Worm (Caenorhabditis elegans) whole organism, young adult: Measurements from ENCODE around the gene K05F6.12.

ENCODE experiments used
- B0261.1 ChIP-seq: sonication (generic microtip); optimal IDR thresholded peaks from 2 replicates; lab custom pipeline; 2016; ENCODE audit warnings: mild to moderate bottlenecking, missing genetic modification characterization, moderate library complexity, missing compliant biosample characterization
- B0336.3 ChIP-seq: fragments of 200-800 bp; sonication (Bioruptor generic); IDR thresholded peaks from 2 replicates; pipeline ENCODE4 v1.3.6; 2022; ENCODE audit warnings: missing genetic modification characterization, missing compliant biosample characterization
- D2030.7 ChIP-seq: fragments of 200-800 bp; sonication (Bioruptor generic); IDR thresholded peaks from 2 replicates; pipeline ENCODE4 v1.3.6; 2022; ENCODE audit warnings: missing genetic modification reagents, missing genetic modification characterization, missing compliant biosample characterization
- F37B4.10 ChIP-seq: fragments of 200-800 bp; sonication (Bioruptor generic); IDR thresholded peaks from 2 replicates; pipeline ENCODE4 v1.3.6; 2022; ENCODE audit warnings: missing genetic modification characterization, missing compliant biosample characterization
- F55B11.4 ChIP-seq: sonication (generic microtip); optimal IDR thresholded peaks from 2 replicates; lab custom pipeline; 2016; ENCODE audit warnings: missing compliant biosample characterization, missing genetic modification characterization, borderline replicate concordance; ENCODE audit not compliant: insufficient read depth
- K11D2.4 ChIP-seq: fragments of 200-800 bp; sonication (Bioruptor generic); IDR thresholded peaks from 2 replicates; pipeline ENCODE4 v1.3.6; 2022; ENCODE audit warnings: missing genetic modification reagents, missing genetic modification characterization, missing compliant biosample characterization
- T07F8.4 ChIP-seq: sonication (generic microtip); optimal IDR thresholded peaks from 2 replicates; lab custom pipeline; 2016; ENCODE audit warnings: mild to moderate bottlenecking, missing genetic modification characterization, moderate library complexity, missing compliant biosample characterization
- Y53G8AR.9 ChIP-seq: fragments of 200-800 bp; sonication (Bioruptor generic); conservative IDR thresholded peaks from 2 replicates; pipeline ENCODE4 v1.3.6; 2022; ENCODE audit warnings: missing genetic modification reagents, missing genetic modification characterization, missing compliant biosample characterization
- ZK185.1 ChIP-seq: sonication (generic microtip); optimal IDR thresholded peaks from 2 replicates; lab custom pipeline; 2016; ENCODE audit warnings: mild to moderate bottlenecking, missing genetic modification characterization, missing compliant biosample characterization; ENCODE audit not compliant: poor library complexity, severe bottlenecking
- atf-7 ChIP-seq: sonication (generic microtip); optimal IDR thresholded peaks from 2 replicates; lab custom pipeline; 2017; ENCODE audit warnings: mild to moderate bottlenecking, missing genetic modification characterization, missing compliant biosample characterization
- athp-1 ChIP-seq: sonication (generic microtip); optimal IDR thresholded peaks from 2 replicates; lab custom pipeline; 2017; ENCODE audit warnings: mild to moderate bottlenecking, missing genetic modification characterization, missing compliant biosample characterization
- attf-6 ChIP-seq: fragments of 200-800 bp; sonication (Bioruptor generic); IDR thresholded peaks from 2 replicates; pipeline ENCODE4 v1.3.6; 2022; ENCODE audit warnings: missing genetic modification reagents, missing genetic modification characterization, missing compliant biosample characterization
- ccch-3 ChIP-seq: fragments of 200-800 bp; sonication (Bioruptor generic); optimal IDR thresholded peaks from 2 replicates; lab custom pipeline; 2018; ENCODE audit warnings: mild to moderate bottlenecking, missing genetic modification characterization, missing compliant biosample characterization
- cebp-1 ChIP-seq, 2 experiments: fragments of 200-800 bp in 1 of 2; sonication (Bioruptor generic) in 1 of 2; sonication (generic microtip) in 1 of 2; IDR thresholded peaks in 1 of 2; optimal IDR thresholded peaks in 1 of 2; 2 replicates each; pipeline versions ENCODE4 v1.3.6 to Lab custom; 2017 to 2022; ENCODE audit warnings: missing compliant biosample characterization in 2 of 2, missing genetic modification characterization in 2 of 2, mild to moderate bottlenecking in 1 of 2, missing genetic modification reagents in 1 of 2, moderate library complexity in 1 of 2
- ceh-27 ChIP-seq: fragments of 200-800 bp; sonication (Bioruptor generic); optimal IDR thresholded peaks from 2 replicates; lab custom pipeline; 2018; ENCODE audit warnings: mild to moderate bottlenecking, missing genetic modification characterization, moderate library complexity, missing compliant biosample characterization
- ceh-79 ChIP-seq: sonication (generic microtip); optimal IDR thresholded peaks from 2 replicates; lab custom pipeline; 2017; ENCODE audit warnings: mild to moderate bottlenecking, missing genetic modification characterization, missing compliant biosample characterization
- chd-7 ChIP-seq: sonication (generic microtip); optimal IDR thresholded peaks from 2 replicates; lab custom pipeline; 2016; ENCODE audit warnings: mild to moderate bottlenecking, missing genetic modification characterization, moderate library complexity, missing compliant biosample characterization
- dpff-1 ChIP-seq: sonication (generic microtip); optimal IDR thresholded peaks from 2 replicates; lab custom pipeline; 2017; ENCODE audit warnings: mild to moderate bottlenecking, missing genetic modification characterization, missing compliant biosample characterization
- dpl-1 ChIP-seq: fragments of 150-350 bp; optimal IDR thresholded peaks from 2 replicates; lab custom pipeline; 2014; ENCODE audit warnings: missing biosample characterization, missing genetic modification reagents, missing genetic modification characterization
- efl-1 ChIP-seq: fragments of 150-350 bp; optimal IDR thresholded peaks from 2 replicates; lab custom pipeline; 2014; ENCODE audit warnings: missing biosample characterization, missing genetic modification reagents, missing genetic modification characterization
- egrh-3 ChIP-seq: fragments of 200-800 bp; sonication (Bioruptor generic); IDR thresholded peaks from 2 replicates; pipeline ENCODE4 v1.3.6; 2022; ENCODE audit warnings: missing genetic modification reagents, missing genetic modification characterization, missing compliant biosample characterization
- him-1 ChIP-seq: sonication (generic microtip); optimal IDR thresholded peaks from 2 replicates; lab custom pipeline; 2016; ENCODE audit warnings: missing genotype, missing genetic modification reagents, missing genetic modification characterization, missing compliant biosample characterization
- hlh-12 ChIP-seq: sonication (generic microtip); optimal IDR thresholded peaks from 2 replicates; lab custom pipeline; 2016; ENCODE audit warnings: missing genetic modification characterization, missing compliant biosample characterization
- hmg-1.2 ChIP-seq: fragments of 200-800 bp; sonication (Bioruptor generic); IDR thresholded peaks from 2 replicates; pipeline ENCODE4 v1.3.6; 2022; ENCODE audit warnings: missing genetic modification reagents, missing genetic modification characterization, missing compliant biosample characterization
- lin-54 ChIP-seq: fragments of 200-800 bp; sonication (Bioruptor generic); optimal IDR thresholded peaks from 2 replicates; lab custom pipeline; 2018; ENCODE audit warnings: mild to moderate bottlenecking, missing genetic modification characterization, missing compliant biosample characterization
- lsl-1 ChIP-seq: fragments of 200-800 bp; sonication (Bioruptor generic); optimal IDR thresholded peaks from 2 replicates; lab custom pipeline; 2018; ENCODE audit warnings: mild to moderate bottlenecking, missing genetic modification characterization, moderate library complexity, missing compliant biosample characterization
- madf-3 ChIP-seq: fragments of 200-800 bp; sonication (Bioruptor generic); IDR thresholded peaks from 2 replicates; pipeline ENCODE4 v1.3.6; 2022; ENCODE audit warnings: missing genetic modification reagents, missing genetic modification characterization, missing compliant biosample characterization
- madf-8 ChIP-seq: fragments of 200-800 bp; sonication (Bioruptor generic); conservative IDR thresholded peaks from 2 replicates; pipeline ENCODE4 v1.3.6; 2022; ENCODE audit warnings: missing genetic modification reagents, missing genetic modification characterization, missing compliant biosample characterization
- mes-4 ChIP-seq: sonication (generic microtip); optimal IDR thresholded peaks from 2 replicates; lab custom pipeline; 2016; ENCODE audit warnings: missing genotype, missing genetic modification characterization, missing compliant biosample characterization
- mxl-1 ChIP-seq: sonication (generic microtip); optimal IDR thresholded peaks from 2 replicates; lab custom pipeline; 2016; ENCODE audit warnings: missing genetic modification characterization, missing compliant biosample characterization
- nhr-90 ChIP-seq: sonication (generic microtip); optimal IDR thresholded peaks from 2 replicates; lab custom pipeline; 2016; ENCODE audit warnings: missing genotype, mild to moderate bottlenecking, missing genetic modification characterization, missing compliant biosample characterization
- rcor-1 ChIP-seq: fragments of 200-800 bp; sonication (Bioruptor generic); IDR thresholded peaks from 2 replicates; pipeline ENCODE4 v1.3.6; 2022; ENCODE audit warnings: missing genetic modification reagents, missing genetic modification characterization, missing compliant biosample characterization
- rec-8 ChIP-seq, 2 experiments: sonication (generic microtip); optimal IDR thresholded peaks; 2 replicates each; lab custom pipeline; 2016; ENCODE audit warnings: mild to moderate bottlenecking in 2 of 2, missing genetic modification characterization in 2 of 2, missing genetic modification reagents in 2 of 2, missing genotype in 2 of 2, missing biosample characterization in 1 of 2, missing compliant biosample characterization in 1 of 2, moderate library complexity in 1 of 2
- repo-1 ChIP-seq: sonication (generic microtip); optimal IDR thresholded peaks from 2 replicates; lab custom pipeline; 2017; ENCODE audit warnings: mild to moderate bottlenecking, missing genetic modification characterization, missing compliant biosample characterization
- rpc-1 ChIP-seq, 2 experiments: fragments of 150-350 bp in 1 of 2; sonication (generic microtip) in 1 of 2; optimal IDR thresholded peaks; 2 replicates each; lab custom pipeline; 2014 to 2018; ENCODE audit warnings: missing biosample characterization in 1 of 2, missing genetic modification characterization in 1 of 2, missing genetic modification reagents in 1 of 2, missing genotype in 1 of 2
- sdz-38 ChIP-seq: sonication (generic microtip); optimal IDR thresholded peaks from 2 replicates; lab custom pipeline; 2016; ENCODE audit warnings: missing genotype, missing genetic modification characterization, missing compliant biosample characterization
- sea-2 ChIP-seq: fragments of 200-800 bp; sonication (Bioruptor generic); IDR thresholded peaks from 2 replicates; pipeline ENCODE4 v1.3.6; 2022; ENCODE audit warnings: missing genetic modification characterization, missing compliant biosample characterization
- snpc-3.4 ChIP-seq: sonication (generic microtip); optimal IDR thresholded peaks from 2 replicates; lab custom pipeline; 2017; ENCODE audit warnings: missing genetic modification characterization, mild to moderate bottlenecking, missing compliant biosample characterization, antibody characterized with exemption, moderate library complexity, missing genotype, missing genetic modification reagents
- tbp1 ChIP-seq: fragments of 200-800 bp; sonication (Bioruptor generic); optimal IDR thresholded peaks from 2 replicates; lab custom pipeline; 2018; ENCODE audit warnings: mild to moderate bottlenecking, missing genetic modification characterization, missing compliant biosample characterization
- xnd-1 ChIP-seq: sonication (generic microtip); optimal IDR thresholded peaks from 2 replicates; lab custom pipeline; 2016; ENCODE audit warnings: missing genotype, missing genetic modification reagents, missing genetic modification characterization, missing compliant biosample characterization
- ztf-22 ChIP-seq: fragments of 200-800 bp; sonication (Bioruptor generic); optimal IDR thresholded peaks from 2 replicates; lab custom pipeline; 2018; ENCODE audit warnings: mild to moderate bottlenecking, missing genetic modification characterization, moderate library complexity, missing compliant biosample characterization
- ztf-26 ChIP-seq: sonication (generic microtip); optimal IDR thresholded peaks from 2 replicates; lab custom pipeline; 2017; ENCODE audit warnings: missing genetic modification characterization, missing compliant biosample characterization

The K05F6.12 gene

DNA sequence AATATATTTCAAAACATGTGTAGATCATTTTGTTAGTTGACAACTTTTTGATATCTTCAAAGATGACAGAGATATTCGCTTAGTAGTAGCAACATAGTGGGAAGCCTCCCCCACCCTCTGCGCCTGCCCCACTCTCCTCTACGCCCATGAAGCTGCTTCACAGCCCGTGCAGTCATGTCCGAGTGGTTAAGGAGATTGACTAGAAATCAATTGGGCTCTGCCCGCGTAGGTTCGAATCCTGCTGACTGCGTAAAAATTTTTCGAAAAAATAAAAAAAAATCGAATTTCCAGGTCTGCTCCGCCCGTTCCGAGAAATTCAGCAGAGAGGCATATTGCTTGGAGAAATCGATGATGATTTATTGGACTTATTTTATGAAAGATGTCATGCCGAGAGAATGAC is 25.9 kb upstream of the K05F6.12 start (continued):
- peak; percentile 77 for TF ChIP-seq hmg-1.2 (GFP tag; lab: Robert Waterston, UW)
- peak; percentile 25 for TF ChIP-seq nhr-90 (tag; lab: Kevin White, UChicago)
- TF ChIP-seq snpc-3.4 (tag; lab: Kevin White, UChicago) = no peak
- no peak for TF ChIP-seq rcor-1 (GFP tag; lab: Robert Waterston, UW)
- peak; percentile 15 for TF ChIP-seq ZK185.1 (tag; lab: Kevin White, UChicago)
- TF ChIP-seq chd-7 (tag; lab: Kevin White, UChicago) = no peak
- peak; percentile 44 for TF ChIP-seq him-1 (tag; lab: Kevin White, UChicago)
- TF ChIP-seq lsl-1 (GFP tag; lab: Kevin White, UChicago) = no peak
- TF ChIP-seq xnd-1 (tag; lab: Kevin White, UChicago) = no peak
- no peak for TF ChIP-seq madf-8 (GFP tag; lab: Robert Waterston, UW)
- peak; percentile 7 for TF ChIP-seq ceh-79 (tag; lab: Kevin White, UChicago)
- TF ChIP-seq ccch-3 = no peak
- TF ChIP-seq lin-54 (GFP tag; lab: Kevin White, UChicago) = peak; percentile 39
- TF ChIP-seq cebp-1 (GFP tag; IDR thresholded peaks at IDR 0.05; lab: Robert Waterston, UW) = no peak
- TF ChIP-seq cebp-1 (tag; optimal IDR thresholded peaks at IDR 0.05; lab: Kevin White, UChicago) = no peak
- TF ChIP-seq sea-2 (GFP tag; lab: Robert Waterston, UW) = no peak
- TF ChIP-seq athp-1 = peak; percentile 9
- TF ChIP-seq egrh-3 (GFP tag; lab: Robert Waterston, UW) = no peak
- TF ChIP-seq dpl-1 (GFP tag; lab: Kevin White, UChicago) = no peak
- TF ChIP-seq atf-7 (tag; lab: Kevin White, UChicago) = no peak
- TF ChIP-seq hlh-12 (tag; lab: Kevin White, UChicago) = no peak
- peak; percentile 18 for TF ChIP-seq mxl-1 (tag; lab: Kevin White, UChicago)
- no peak for TF ChIP-seq dpff-1 (tag; lab: Kevin White, UChicago)
- TF ChIP-seq ztf-26 = no peak
- TF ChIP-seq efl-1 = no peak
- no peak for TF ChIP-seq repo-1 (tag; lab: Kevin White, UChicago)
- peak; percentile 26 for TF ChIP-seq ceh-27 (GFP tag; lab: Kevin White, UChicago)
- peak in 1 of 2 experiments; percentile 34 for TF ChIP-seq rec-8 (tag; optimal IDR thresholded peaks at IDR 0.05; lab: Kevin White, UChicago)
- TF ChIP-seq attf-6 (GFP tag; lab: Robert Waterston, UW) = no peak
- TF ChIP-seq T07F8.4 (tag; lab: Kevin White, UChicago) = no peak
- TF ChIP-seq Y53G8AR.9 (GFP tag; lab: Robert Waterston, UW) = no peak
- 0 out of 2 replicates have a peak, but pooled peaks have one; percentile 23 for TF ChIP-seq K11D2.4
- TF ChIP-seq D2030.7 (GFP tag; lab: Robert Waterston, UW) = peak; percentile 28; the same call in 1 of the 2 replicates
- TF ChIP-seq F37B4.10 (GFP tag; lab: Robert Waterston, UW) = no peak
- no peak for TF ChIP-seq madf-3

ce11 chrII:1521956-1522355 is 23.8 kb upstream of the K05F6.12 start:
- TF ChIP-seq F55B11.4 (tag; lab: Kevin White, UChicago) = no peak
- no peak for TF ChIP-seq B0336.3 (GFP tag; lab: Robert Waterston, UW)
- no peak for TF ChIP-seq sdz-38 (tag; lab: Kevin White, UChicago)
- TF ChIP-seq mes-4 (tag; lab: Kevin White, UChicago) = no peak
- TF ChIP-seq dpff-1 (tag; lab: Kevin White, UChicago) = no peak
- TF ChIP-seq tbp1 (GFP tag; lab: Kevin White, UChicago) = peak; percentile 75
- TF ChIP-seq rpc-1 (optimal IDR thresholded peaks at IDR 0.05; lab: Kevin White, UChicago) = peak; percentile 23
- peak; percentile 65 for TF ChIP-seq rpc-1 (tag; optimal IDR thresholded peaks at IDR 0.05; lab: Kevin White, UChicago)
- TF ChIP-seq B0261.1 (tag; lab: Kevin White, UChicago) = no peak
- TF ChIP-seq ztf-22 (GFP tag; lab: Kevin White, UChicago) = no peak
